Fruit fly (Drosophila melanogaster) whole organism, prepupa: ENCODE measurements around the gene Epp.

Experiments
- Blimp-1 ChIP-seq: fragments of 200-800 bp; sonication (Bioruptor generic); optimal IDR thresholded peaks from 3 replicates; lab custom pipeline; 2017; ENCODE audit warnings: missing biosample characterization, missing genetic modification characterization, mild to moderate bottlenecking, moderate library complexity, missing genetic modification reagents
- CG10631 ChIP-seq: fragments of 200-800 bp; sonication (Bioruptor generic); optimal IDR thresholded peaks from 2 replicates; lab custom pipeline; 2016; ENCODE audit warnings: missing biosample characterization, missing genetic modification characterization
- CG11902 ChIP-seq: fragments of 200-800 bp; sonication (Bioruptor generic); optimal IDR thresholded peaks from 3 replicates; lab custom pipeline; 2016; ENCODE audit warnings: missing biosample characterization, missing genetic modification characterization
- CG15336 ChIP-seq: fragments of 200-800 bp; sonication (Bioruptor generic); IDR thresholded peaks from 2 replicates; pipeline ENCODE4 v1.3.6; 2022; ENCODE audit warnings: missing biosample characterization, missing genetic modification characterization
- CG16779 ChIP-seq: fragments of 200-800 bp; sonication (Bioruptor generic); optimal IDR thresholded peaks from 3 replicates; lab custom pipeline; 2017; ENCODE audit warnings: missing biosample characterization, mild to moderate bottlenecking, missing genetic modification characterization
- CG3032 ChIP-seq: fragments of 200-800 bp; optimal IDR thresholded peaks from 2 replicates; lab custom pipeline; 2019; ENCODE audit warnings: missing biosample characterization, mild to moderate bottlenecking, missing genetic modification characterization, moderate library complexity
- CG32006 ChIP-seq: fragments of 200-800 bp; sonication (Bioruptor generic); optimal IDR thresholded peaks from 3 replicates; lab custom pipeline; 2017; ENCODE audit warnings: missing biosample characterization, mild to moderate bottlenecking, missing genetic modification characterization
- CG34406 ChIP-seq: fragments of 200-800 bp; sonication (Bioruptor generic); optimal IDR thresholded peaks from 3 replicates; lab custom pipeline; 2016; ENCODE audit warnings: missing biosample characterization, missing genetic modification characterization
- CG3919 ChIP-seq: fragments of 200-800 bp; sonication (Bioruptor generic); optimal IDR thresholded peaks from 3 replicates; lab custom pipeline; 2016; ENCODE audit warnings: missing biosample characterization, missing genetic modification characterization
- CG4318 ChIP-seq: fragments of 200-800 bp; sonication (Bioruptor generic); optimal IDR thresholded peaks from 3 replicates; lab custom pipeline; 2017; ENCODE audit warnings: missing biosample characterization, mild to moderate bottlenecking, missing genetic modification characterization
- CG6163 ChIP-seq: fragments of 200-800 bp; sonication (Bioruptor generic); IDR thresholded peaks from 3 replicates; pipeline ENCODE4 v1.3.6; 2022; ENCODE audit warnings: missing biosample characterization, missing genetic modification characterization
- CG6276 ChIP-seq: fragments of 200-800 bp; sonication (Bioruptor generic); optimal IDR thresholded peaks from 2 replicates; lab custom pipeline; 2017; ENCODE audit warnings: missing biosample characterization, mild to moderate bottlenecking, missing genetic modification characterization
- CG6792 ChIP-seq: fragments of 200-800 bp; sonication (Bioruptor generic); optimal IDR thresholded peaks from 3 replicates; lab custom pipeline; 2016; ENCODE audit warnings: missing biosample characterization, missing genetic modification characterization
- CG6808 ChIP-seq: fragments of 200-800 bp; sonication (Bioruptor generic); optimal IDR thresholded peaks from 3 replicates; lab custom pipeline; 2017; ENCODE audit warnings: missing biosample characterization, missing genetic modification characterization, mild to moderate bottlenecking, moderate library complexity, missing genetic modification reagents
- CG6854 ChIP-seq: fragments of 200-800 bp; sonication (Bioruptor generic); optimal IDR thresholded peaks from 2 replicates; lab custom pipeline; 2017; ENCODE audit warnings: missing biosample characterization, mild to moderate bottlenecking, missing genetic modification characterization
- CG8119 ChIP-seq: fragments of 200-800 bp; sonication (Bioruptor generic); IDR thresholded peaks from 3 replicates; pipeline ENCODE4 v1.3.6; 2022; ENCODE audit warnings: missing biosample characterization, missing genetic modification characterization
- CG8319 ChIP-seq: fragments of 200-800 bp; sonication (Bioruptor generic); optimal IDR thresholded peaks from 3 replicates; lab custom pipeline; 2016; ENCODE audit warnings: missing biosample characterization, missing genetic modification characterization
- CG9139 ChIP-seq: fragments of 200-800 bp; sonication (Bioruptor generic); optimal IDR thresholded peaks from 3 replicates; lab custom pipeline; 2017; ENCODE audit warnings: missing biosample characterization, mild to moderate bottlenecking, missing genetic modification characterization
- Eip75B ChIP-seq: fragments of 200-800 bp; sonication (Bioruptor generic); optimal IDR thresholded peaks from 3 replicates; lab custom pipeline; 2016; ENCODE audit warnings: missing biosample characterization, missing genetic modification characterization
- Eip78C ChIP-seq: fragments of 200-800 bp; sonication (Bioruptor generic); peaks from one replicate; lab custom pipeline; 2016; ENCODE audit warnings: missing biosample characterization, missing genetic modification characterization
- Eip93F ChIP-seq: fragments of 200-800 bp; sonication (Bioruptor generic); optimal IDR thresholded peaks from 2 replicates; lab custom pipeline; 2016; ENCODE audit warnings: missing biosample characterization, mild to moderate bottlenecking, missing genetic modification characterization
- Ets21C ChIP-seq: fragments of 200-800 bp; sonication (Bioruptor generic); optimal IDR thresholded peaks from 3 replicates; lab custom pipeline; 2016; ENCODE audit warnings: missing biosample characterization, missing genetic modification characterization
- Gug ChIP-seq: fragments of 200-800 bp; sonication (Bioruptor generic); IDR thresholded peaks from 2 replicates; pipeline ENCODE4 v1.3.6; 2022; ENCODE audit warnings: missing biosample characterization, missing genetic modification characterization
- Hr39 ChIP-seq: fragments of 200-800 bp; sonication (Bioruptor generic); optimal IDR thresholded peaks from 2 replicates; lab custom pipeline; 2016; ENCODE audit warnings: missing biosample characterization, missing genetic modification characterization
- Hr4 ChIP-seq: fragments of 200-800 bp; sonication (Bioruptor generic); optimal IDR thresholded peaks from 3 replicates; lab custom pipeline; 2016; ENCODE audit warnings: missing biosample characterization, missing genetic modification characterization
- Lpt ChIP-seq: fragments of 200-800 bp; sonication (Bioruptor generic); optimal IDR thresholded peaks from 3 replicates; lab custom pipeline; 2016; ENCODE audit warnings: missing biosample characterization, missing genetic modification characterization
- Met ChIP-seq: fragments of 200-800 bp; sonication (Bioruptor generic); optimal IDR thresholded peaks from 3 replicates; lab custom pipeline; 2016; ENCODE audit warnings: missing biosample characterization, missing genetic modification characterization
- OdsH ChIP-seq: fragments of 200-800 bp; sonication (Bioruptor generic); optimal IDR thresholded peaks from 3 replicates; lab custom pipeline; 2016; ENCODE audit warnings: missing biosample characterization, missing genetic modification characterization
- Smox ChIP-seq: fragments of 200-800 bp; sonication (Bioruptor generic); optimal IDR thresholded peaks from 3 replicates; lab custom pipeline; 2016; ENCODE audit warnings: missing biosample characterization, missing genetic modification characterization
- Sox102F ChIP-seq: fragments of 200-800 bp; sonication (Bioruptor generic); optimal IDR thresholded peaks from 2 replicates; lab custom pipeline; 2016; ENCODE audit warnings: missing biosample characterization, mild to moderate bottlenecking, missing genetic modification characterization
- Sox14 ChIP-seq: fragments of 200-800 bp; sonication (Bioruptor generic); optimal IDR thresholded peaks from 3 replicates; lab custom pipeline; 2016; ENCODE audit warnings: missing biosample characterization, missing genetic modification characterization
- achi ChIP-seq: fragments of 200-800 bp; sonication (Bioruptor generic); optimal IDR thresholded peaks from 3 replicates; lab custom pipeline; 2016; ENCODE audit warnings: missing biosample characterization, missing genetic modification characterization
- acj6 ChIP-seq: fragments of 200-800 bp; sonication (Bioruptor generic); optimal IDR thresholded peaks from 3 replicates; lab custom pipeline; 2016; ENCODE audit warnings: missing biosample characterization, missing genetic modification characterization
- cyc ChIP-seq: fragments of 200-800 bp; sonication (Bioruptor generic); optimal IDR thresholded peaks from 3 replicates; lab custom pipeline; 2016; ENCODE audit warnings: missing biosample characterization, missing genetic modification characterization
- dac ChIP-seq: fragments of 200-800 bp; sonication (Bioruptor generic); optimal IDR thresholded peaks from 2 replicates; lab custom pipeline; 2017; ENCODE audit warnings: missing biosample characterization, mild to moderate bottlenecking, missing genetic modification characterization
- dsx ChIP-seq: fragments of 200-800 bp; optimal IDR thresholded peaks from 3 replicates; lab custom pipeline; 2019; ENCODE audit warnings: missing biosample characterization, mild to moderate bottlenecking, missing genetic modification characterization, moderate library complexity; ENCODE audit not compliant: poor library complexity, severe bottlenecking
- esn ChIP-seq: fragments of 200-800 bp; sonication (Bioruptor generic); optimal IDR thresholded peaks from 2 replicates; lab custom pipeline; 2016; ENCODE audit warnings: missing biosample characterization, mild to moderate bottlenecking, missing genetic modification characterization, moderate library complexity
- fd85E ChIP-seq: fragments of 200-800 bp; sonication (Bioruptor generic); optimal IDR thresholded peaks from 3 replicates; lab custom pipeline; 2016; ENCODE audit warnings: missing biosample characterization, missing genetic modification characterization
- fkh ChIP-seq: fragments of 200-800 bp; sonication (Bioruptor generic); optimal IDR thresholded peaks from 3 replicates; lab custom pipeline; 2017; ENCODE audit warnings: missing biosample characterization, mild to moderate bottlenecking, missing genetic modification characterization, moderate library complexity
- net ChIP-seq: fragments of 200-800 bp; sonication (Bioruptor generic); optimal IDR thresholded peaks from 3 replicates; lab custom pipeline; 2016; ENCODE audit warnings: missing biosample characterization, missing genetic modification characterization
- pdm3 ChIP-seq: fragments of 200-800 bp; sonication (Bioruptor generic); optimal IDR thresholded peaks from 3 replicates; lab custom pipeline; 2016; ENCODE audit warnings: missing biosample characterization, missing genetic modification characterization
- salr ChIP-seq, 2 experiments: fragments of 200-800 bp; sonication (Bioruptor generic); optimal IDR thresholded peaks; 3 replicates each; lab custom pipeline; 2016 to 2018; ENCODE audit warnings: missing biosample characterization in 2 of 2, missing genetic modification characterization in 2 of 2, mild to moderate bottlenecking in 1 of 2
- svp ChIP-seq: fragments of 200-800 bp; sonication (Bioruptor generic); peaks from one replicate; lab custom pipeline; 2016; ENCODE audit warnings: missing biosample characterization, missing genetic modification characterization
- vri ChIP-seq: fragments of 200-800 bp; sonication (Bioruptor generic); optimal IDR thresholded peaks from 3 replicates; lab custom pipeline; 2016; ENCODE audit warnings: missing biosample characterization, mild to moderate bottlenecking, missing genetic modification characterization

The Epp gene

dm6 chr3R:24025715-24026467 is 33.2 kb upstream of the Epp start (continued):
- TF ChIP-seq Sox14 (GFP tag; lab: Kevin White, UChicago) (peak; percentile 35), Eip78C (GFP tag; lab: Kevin White, UChicago) (peak; percentile 74), CG8319 (no peak), CG6808 (GFP tag; lab: Kevin White, UChicago) (no peak), Hr39 (GFP tag; lab: Kevin White, UChicago) (peak; percentile 53), CG6276 (GFP tag; lab: Kevin White, UChicago) (no peak), Hr4 (GFP tag; lab: Kevin White, UChicago) (peak; percentile 25), OdsH (GFP tag; lab: Kevin White, UChicago) (peak; percentile 27), cyc (GFP tag; lab: Kevin White, UChicago) (peak; percentile 33), Eip93F (GFP tag; lab: Kevin White, UChicago) (no peak), pdm3 (peak; percentile 47), CG8119 (GFP tag; lab: Robert Waterston, UW) (no peak), Met (GFP tag; lab: Kevin White, UChicago) (peak; percentile 47), CG6163 (GFP tag; lab: Robert Waterston, UW) (no peak), CG10631 (no peak), fd85E (GFP tag; lab: Kevin White, UChicago) (no peak), Eip75B (GFP tag; lab: Kevin White, UChicago) (peak; percentile 0), CG15336 (GFP tag; lab: Robert Waterston, UW) (peak; percentile 51; the same call in 1 of the 2 replicates), CG9139 (GFP tag; lab: Kevin White, UChicago) (no peak), dsx (GFP tag; lab: Kevin White, UChicago) (no peak), CG6854 (GFP tag; lab: Kevin White, UChicago) (no peak), Sox102F (GFP tag; lab: Kevin White, UChicago) (peak; percentile 14), CG4318 (no peak), Gug (no peak), acj6 (peak; percentile 22), CG6792 (GFP tag; lab: Kevin White, UChicago) (no peak), Blimp-1 (no peak), Lpt (GFP tag; lab: Kevin White, UChicago) (no peak), dac (GFP tag; lab: Kevin White, UChicago) (no peak), Ets21C (GFP tag; lab: Kevin White, UChicago) (no peak), CG34406 (GFP tag; lab: Kevin White, UChicago) (no peak), fkh (GFP tag; lab: Kevin White, UChicago) (no peak), Smox (peak; percentile 26), svp (GFP tag; lab: Kevin White, UChicago) (peak; percentile 77), CG16779 (no peak), CG11902 (GFP tag; lab: Kevin White, UChicago) (no peak), CG32006 (GFP tag; lab: Kevin White, UChicago) (peak; percentile 58), CG3919 (GFP tag; lab: Kevin White, UChicago) (peak; percentile 10), net (GFP tag; lab: Kevin White, UChicago) (no peak), achi (peak; percentile 41), CG3032 (peak; percentile 5), salr (GFP tag; optimal IDR thresholded peaks at IDR 0.05; lab: Kevin White, UChicago) (no peak), esn (GFP tag; lab: Kevin White, UChicago) (peak; percentile 30), vri (GFP tag; lab: Kevin White, UChicago) (no peak)
